Fruit fly (Drosophila melanogaster) Kc167 (cell line): ENCODE data around the gene MED17.

Experiments
- Myc ChIP-seq: fragments of >200 bp; optimal IDR thresholded peaks from 2 replicates; lab custom pipeline; 2017; ENCODE audit warnings: missing external identifiers
- Sin3A ChIP-seq: fragments of >200 bp; optimal IDR thresholded peaks from 2 replicates; lab custom pipeline; 2018; ENCODE audit warnings: missing external identifiers
- h ChIP-seq: fragments of >200 bp; optimal IDR thresholded peaks from 3 replicates; lab custom pipeline; 2018; ENCODE audit warnings: missing external identifiers
- insv ChIP-seq: fragments of >200 bp; optimal IDR thresholded peaks from 3 replicates; lab custom pipeline; 2018; ENCODE audit warnings: missing external identifiers
- psq ChIP-seq: fragments of >200 bp; optimal IDR thresholded peaks from 2 replicates; lab custom pipeline; 2017; ENCODE audit warnings: missing external identifiers
- ttk ChIP-seq: sonication (Bioruptor generic); optimal IDR thresholded peaks from 2 replicates; lab custom pipeline; 2017; ENCODE audit warnings: missing external identifiers

The MED17 gene

DNA sequence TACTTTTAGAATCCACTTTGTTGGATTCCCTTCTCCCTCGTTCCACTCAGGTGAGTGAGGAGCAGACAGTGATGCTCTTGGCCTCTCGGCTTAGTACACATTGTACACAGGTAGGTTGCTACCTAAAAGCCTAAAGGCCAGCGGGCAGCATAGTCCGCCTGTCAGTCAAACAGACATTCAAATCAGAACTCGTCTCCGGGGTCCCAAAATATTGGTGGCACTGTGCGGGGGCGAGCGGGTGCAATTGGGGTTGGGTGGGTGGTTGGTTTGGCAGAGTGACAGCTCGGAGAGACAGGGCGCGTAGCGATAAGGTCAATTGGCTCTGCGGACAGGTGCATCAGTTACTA lies 8.9 kb downstream of the MED17 start:
- no peak for TF ChIP-seq Myc (lab: Kevin White, UChicago)
- no peak for TF ChIP-seq Sin3A (lab: Kevin White, UChicago)
- no peak for TF ChIP-seq h (lab: Kevin White, UChicago)
- no peak for TF ChIP-seq ttk

DNA sequence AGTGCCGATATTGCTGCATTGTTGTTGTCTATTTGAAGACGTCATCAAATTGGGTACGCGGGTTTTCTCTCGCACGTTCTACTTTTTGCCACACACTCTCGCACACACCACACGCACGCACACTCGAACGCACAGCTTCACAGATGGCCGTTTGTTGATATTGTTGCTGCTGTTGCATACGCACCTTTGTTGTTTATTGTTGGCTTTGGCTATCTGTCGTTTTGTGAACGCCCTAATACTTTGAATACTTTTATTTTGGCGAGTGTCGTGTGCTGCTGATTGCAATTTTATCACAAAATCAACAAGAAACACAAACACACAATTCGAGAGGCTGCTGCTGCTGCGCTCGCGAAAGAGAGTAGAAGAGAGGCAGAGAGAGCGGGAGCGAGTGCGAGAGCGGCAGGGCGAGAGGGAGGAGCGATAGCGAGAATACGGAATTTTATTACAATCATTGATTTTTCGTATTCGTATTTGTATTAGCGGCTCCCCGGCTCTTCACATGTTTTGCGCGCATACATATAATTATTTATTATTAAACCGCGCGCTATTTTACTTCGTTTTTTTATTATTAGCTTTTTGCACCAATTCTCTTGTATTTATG lies 9.7 kb downstream of the MED17 start:
- TF ChIP-seq insv (lab: Kevin White, UChicago) (no peak), h (lab: Kevin White, UChicago) (no peak), Sin3A (lab: Kevin White, UChicago) (no peak), Myc (lab: Kevin White, UChicago) (no peak), ttk (no peak), psq (lab: Kevin White, UChicago) (no peak)

DNA sequence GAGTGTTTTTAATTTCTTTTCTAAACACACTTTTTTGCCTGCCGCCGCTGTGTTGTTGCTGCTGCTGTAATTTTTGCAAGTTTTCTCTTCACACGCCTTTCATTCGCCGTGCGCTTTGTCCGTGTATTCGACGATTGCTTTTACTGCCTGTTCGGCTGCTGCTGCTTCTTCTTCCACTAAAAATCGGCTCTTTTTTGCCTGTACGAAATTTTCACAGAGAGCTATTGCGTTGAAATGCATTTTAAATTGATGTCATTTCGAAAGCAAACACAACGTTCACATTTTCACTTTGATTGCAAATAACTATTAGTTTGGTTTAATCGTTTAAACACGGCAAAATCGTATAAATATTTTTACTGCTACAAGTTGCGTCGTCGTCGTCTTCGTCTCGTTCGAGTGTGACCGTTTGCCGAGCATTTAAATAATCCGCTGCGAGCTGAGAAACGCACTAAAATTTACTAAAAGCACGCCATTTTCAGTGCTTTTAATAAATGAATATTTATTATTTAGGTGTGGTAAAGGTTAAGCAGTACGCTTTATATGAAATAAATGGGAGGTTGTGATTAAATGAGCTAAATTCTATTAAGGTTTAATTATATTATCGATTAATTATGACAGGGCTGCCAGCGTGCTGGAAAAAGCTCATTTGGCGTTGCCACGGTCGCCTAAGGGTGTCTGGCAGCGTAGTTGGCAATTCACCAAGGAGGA lies 10.5 kb downstream of the MED17 start, which contains the start of the genes Ssdp and CG7985:
Gene Ssdp (minus strand): TSS at position 419 of the 708 bp plus-strand sequence.
Gene CG7985 (plus strand): TSS at position 681 of the 708 bp plus-strand sequence.
- TF ChIP-seq insv (lab: Kevin White, UChicago) (no peak), Sin3A (lab: Kevin White, UChicago) (no peak), psq (lab: Kevin White, UChicago) (no peak), Myc (lab: Kevin White, UChicago) (no peak), h (lab: Kevin White, UChicago) (no peak), ttk (no peak)

DNA sequence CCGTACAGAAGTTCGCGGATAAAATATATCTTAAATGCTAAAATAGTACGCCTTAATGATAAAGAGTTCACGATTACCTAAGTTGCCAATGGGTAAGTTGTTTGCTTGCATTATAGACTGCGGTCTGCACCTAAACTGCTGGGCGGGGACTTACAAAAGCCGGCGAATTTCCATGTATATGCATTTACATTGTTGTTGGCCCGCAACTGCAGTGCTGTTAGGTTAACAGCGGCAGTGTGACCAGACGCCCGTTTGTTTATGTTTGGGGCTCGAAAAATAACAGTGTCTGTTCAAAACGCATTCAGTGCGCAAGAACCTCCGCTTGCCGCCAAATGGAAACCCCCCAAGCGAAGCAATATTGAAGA lies 11.0 kb downstream of the MED17 start:
- TF ChIP-seq Sin3A (lab: Kevin White, UChicago): no peak
- TF ChIP-seq ttk: no peak
- TF ChIP-seq psq (lab: Kevin White, UChicago): no peak
- TF ChIP-seq Myc (lab: Kevin White, UChicago): no peak
- no peak for TF ChIP-seq insv (lab: Kevin White, UChicago)
- no peak for TF ChIP-seq h (lab: Kevin White, UChicago)

DNA sequence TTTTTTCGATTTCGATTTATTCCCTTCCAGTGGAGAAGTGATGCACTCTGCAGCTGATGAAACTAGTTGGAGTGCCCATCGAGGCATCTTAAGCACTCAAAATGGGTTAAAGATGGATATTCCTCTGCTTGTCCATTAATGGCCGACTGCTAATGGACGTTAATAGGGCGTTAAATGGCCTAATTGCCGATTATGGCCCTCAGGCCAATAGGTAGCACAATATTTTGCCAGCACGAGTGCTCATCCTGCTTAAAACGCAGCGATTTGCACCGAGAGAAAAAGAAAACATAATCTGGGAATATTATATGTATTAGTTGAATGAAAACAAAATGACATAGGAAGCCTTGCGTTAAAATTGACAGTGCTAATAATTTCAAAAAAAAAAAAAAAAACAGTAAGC lies 19.6 kb downstream of the MED17 start, which contains the start of gene CG44158:
Gene CG44158 (plus strand): TSS at position 301 of the 400 bp plus-strand sequence.
- TF ChIP-seq Sin3A (lab: Kevin White, UChicago): no peak
- TF ChIP-seq ttk: no peak
- TF ChIP-seq psq (lab: Kevin White, UChicago): no peak
- TF ChIP-seq h (lab: Kevin White, UChicago): no peak
- TF ChIP-seq insv (lab: Kevin White, UChicago): no peak
- TF ChIP-seq Myc (lab: Kevin White, UChicago): no peak

DNA sequence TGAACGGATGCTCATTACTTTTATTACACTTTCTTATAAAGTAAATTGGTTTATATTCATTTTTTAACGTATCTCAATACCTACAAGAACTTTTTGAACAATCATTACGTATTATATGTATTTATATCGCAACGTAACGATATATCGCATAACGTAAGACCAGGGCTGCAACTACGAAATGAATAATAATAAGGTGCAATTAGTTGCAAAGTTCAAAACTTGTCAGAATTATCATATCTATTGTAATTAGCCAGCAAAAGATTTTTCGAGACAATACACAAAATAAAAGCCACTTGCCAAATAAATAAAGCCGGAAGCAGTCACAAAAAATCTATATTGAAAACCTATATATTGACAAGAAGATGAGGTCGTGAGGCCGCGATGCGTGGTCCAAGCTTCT lies 26.4 kb downstream of the MED17 start:
- no peak for TF ChIP-seq h (lab: Kevin White, UChicago)
- no peak for TF ChIP-seq insv (lab: Kevin White, UChicago)
- TF ChIP-seq Sin3A (lab: Kevin White, UChicago): no peak
- no peak for TF ChIP-seq psq (lab: Kevin White, UChicago)
- no peak for TF ChIP-seq Myc (lab: Kevin White, UChicago)
- no peak for TF ChIP-seq ttk

DNA sequence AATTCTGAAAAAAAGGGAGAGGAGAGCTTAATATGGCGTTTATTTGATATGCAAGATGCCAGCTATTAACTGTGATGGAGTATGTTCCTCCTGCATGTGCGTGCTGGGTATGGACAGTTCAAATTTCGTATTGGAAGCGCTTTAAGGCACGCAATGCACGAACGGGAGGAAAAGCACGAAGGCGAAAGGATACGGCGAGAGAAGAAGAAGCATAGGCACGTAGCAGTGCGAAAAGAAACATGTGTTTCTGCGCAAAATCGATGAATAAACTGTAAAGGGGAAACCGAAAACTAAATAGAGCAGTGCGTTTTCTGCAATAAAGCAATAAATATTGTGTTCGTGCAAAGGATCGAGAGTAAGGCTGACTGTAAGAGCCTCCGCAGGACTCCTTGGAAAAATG lies 27.0 kb downstream of the MED17 start, which contains the start of gene CG14314:
Gene CG14314 (plus strand): TSS at position 243 of the 400 bp plus-strand sequence.
- TF ChIP-seq psq (lab: Kevin White, UChicago) (no peak), h (lab: Kevin White, UChicago) (no peak), Myc (lab: Kevin White, UChicago) (no peak), Sin3A (lab: Kevin White, UChicago) (no peak), insv (lab: Kevin White, UChicago) (no peak), ttk (no peak)

DNA sequence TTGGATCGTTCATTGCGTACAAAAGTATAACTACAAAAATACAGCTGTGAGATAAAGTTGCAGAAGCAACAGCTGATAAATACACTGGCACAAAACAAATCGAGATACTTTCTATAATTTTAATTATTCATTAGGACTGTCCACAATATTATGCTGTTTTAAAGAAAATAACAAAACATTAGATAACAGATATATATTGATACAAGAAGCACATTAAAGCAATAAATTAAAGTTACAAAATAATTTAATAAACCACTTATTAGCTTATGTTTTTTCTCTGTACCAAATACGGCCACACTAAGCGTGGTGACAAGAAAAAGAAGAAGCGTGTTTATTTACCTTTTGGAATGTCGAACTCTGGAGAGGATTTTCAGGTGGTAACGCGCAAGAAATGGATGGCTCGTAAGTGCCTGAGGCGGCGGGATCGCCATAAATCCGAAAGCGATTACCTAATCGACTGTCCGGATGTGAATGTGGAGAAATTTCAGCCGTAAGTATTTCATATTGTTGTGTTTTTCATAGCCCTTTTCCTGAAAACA lies 31.4 kb downstream of the MED17 start, which contains the start of the genes CG7988 and CG7183:
Gene CG7988 (plus strand): TSS at position 316 of the 539 bp plus-strand sequence.
Gene CG7183 (minus strand): TSS at position 489 of the 539 bp plus-strand sequence.
- TF ChIP-seq Sin3A (lab: Kevin White, UChicago) (no peak), ttk (no peak), psq (lab: Kevin White, UChicago) (no peak), h (lab: Kevin White, UChicago) (no peak), insv (lab: Kevin White, UChicago) (no peak), Myc (lab: Kevin White, UChicago) (no peak)

DNA sequence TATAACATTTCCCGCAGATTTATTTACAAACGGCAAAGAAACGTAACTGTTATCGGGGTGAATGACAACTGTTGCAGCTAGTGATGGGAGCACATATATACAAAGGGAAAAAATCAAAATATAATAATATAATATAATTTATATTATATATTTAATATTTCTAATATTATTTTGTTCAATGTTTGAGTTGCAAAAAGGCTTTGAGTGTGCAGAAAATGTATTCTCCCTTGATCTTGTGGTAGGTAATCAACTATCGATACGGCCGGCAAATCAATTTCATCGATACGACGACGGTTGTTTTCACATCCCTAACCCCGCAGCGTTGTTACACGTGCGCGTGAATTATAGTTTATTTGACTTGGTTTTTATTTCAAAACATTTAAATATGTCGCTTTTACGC lies 34.6 kb downstream of the MED17 start, which contains the start of the genes mTerf5 and Non3:
Gene mTerf5 (minus strand): TSS at position 249 of the 400 bp plus-strand sequence.
Gene Non3 (plus strand): TSS at position 289 of the 400 bp plus-strand sequence.
- TF ChIP-seq insv (lab: Kevin White, UChicago): no peak
- TF ChIP-seq ttk: no peak
- no peak for TF ChIP-seq psq (lab: Kevin White, UChicago)
- no peak for TF ChIP-seq h (lab: Kevin White, UChicago)
- TF ChIP-seq Sin3A (lab: Kevin White, UChicago): no peak
- no peak for TF ChIP-seq Myc (lab: Kevin White, UChicago)

DNA sequence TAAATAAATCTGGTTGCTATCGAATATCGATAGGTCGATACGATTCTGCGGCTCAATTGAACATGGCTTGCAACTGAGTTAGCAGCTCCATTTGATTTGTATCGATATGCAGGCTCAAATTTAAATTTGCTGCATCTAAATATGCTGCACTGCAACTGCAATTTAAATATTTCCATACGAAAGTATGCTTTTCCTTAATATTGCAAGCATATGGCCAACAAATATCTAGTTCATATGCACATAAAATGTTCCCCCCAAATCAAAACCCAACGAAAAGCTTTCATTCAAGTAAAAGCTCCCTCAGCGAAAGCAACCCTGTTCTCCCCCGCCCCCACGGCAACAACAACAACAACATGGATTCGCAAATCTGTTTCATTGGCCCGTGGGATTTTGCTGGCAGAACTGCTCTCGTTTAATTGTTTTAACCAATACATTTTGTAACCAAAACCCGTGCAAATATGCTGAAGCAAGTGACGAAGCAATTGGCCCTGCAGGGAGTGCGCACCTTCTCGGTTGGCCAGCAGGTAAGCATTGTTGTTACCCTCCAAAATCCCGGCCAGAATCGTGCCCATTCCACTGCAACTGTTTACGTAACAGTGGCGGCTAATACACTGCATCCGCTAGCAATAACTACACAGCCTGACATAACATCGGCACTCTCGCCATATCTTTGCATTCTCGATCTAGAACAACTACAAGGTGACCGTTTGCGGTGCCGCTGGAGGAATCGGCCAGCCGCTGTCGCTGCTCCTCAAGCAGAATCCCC lies 37.4 kb downstream of the MED17 start, which contains the start of the genes CG7168 and Mdh2:
Gene CG7168 (minus strand): TSS at position 40 of the 766 bp plus-strand sequence.
Gene Mdh2 (plus strand): TSS at position 354 of the 766 bp plus-strand sequence.
- TF ChIP-seq psq (lab: Kevin White, UChicago) (no peak), h (lab: Kevin White, UChicago) (no peak)

DNA sequence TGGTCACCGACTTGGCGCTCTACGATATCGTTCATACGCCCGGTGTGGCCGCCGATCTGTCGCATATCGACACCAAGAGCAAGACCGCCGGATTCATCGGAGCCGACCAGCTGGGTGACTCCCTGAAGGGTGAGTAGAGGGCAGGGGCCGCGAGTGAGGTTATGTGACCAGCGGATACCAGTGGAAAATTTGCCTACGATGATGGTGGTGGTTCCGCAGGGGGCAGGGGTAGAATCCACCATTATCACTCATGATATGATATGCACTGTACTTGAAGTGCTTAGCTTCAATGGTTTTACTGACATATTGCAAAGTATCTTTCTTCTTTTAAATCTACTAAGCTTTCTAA lies 37.9 kb downstream of the MED17 start:
- TF ChIP-seq Sin3A (lab: Kevin White, UChicago): no peak
- no peak for TF ChIP-seq psq (lab: Kevin White, UChicago)
- TF ChIP-seq h (lab: Kevin White, UChicago): no peak
- no peak for TF ChIP-seq ttk
- no peak for TF ChIP-seq Myc (lab: Kevin White, UChicago)
- TF ChIP-seq insv (lab: Kevin White, UChicago): no peak
